Worm (Caenorhabditis elegans) whole organism, L4 larva: ENCODE data around the gene arrd-3.

Source experiments
- ceh-28 ChIP-seq: fragments of 150-350 bp; optimal IDR thresholded peaks from 2 replicates; lab custom pipeline; 2014; ENCODE audit warnings: missing biosample characterization, missing genetic modification reagents, missing genetic modification characterization
- ceh-82 ChIP-seq: sonication (generic microtip); optimal IDR thresholded peaks from 2 replicates; lab custom pipeline; 2017; ENCODE audit warnings: missing biosample characterization, missing genetic modification characterization
- ces-1 ChIP-seq: fragments of 150-350 bp; sonication (generic microtip); optimal IDR thresholded peaks from 4 replicates; lab custom pipeline; 2014; ENCODE audit warnings: missing biosample characterization, missing genetic modification reagents, missing genetic modification characterization
- dpl-1 ChIP-seq: fragments of 150-350 bp; optimal IDR thresholded peaks from 2 replicates; lab custom pipeline; 2014; ENCODE audit warnings: missing biosample characterization, missing genetic modification reagents, missing genetic modification characterization
- fkh-10 ChIP-seq: fragments of 150-350 bp; optimal IDR thresholded peaks from 2 replicates; lab custom pipeline; 2014; ENCODE audit warnings: missing biosample characterization, missing genetic modification reagents, missing genetic modification characterization
- lin-39 ChIP-seq: fragments of 150-350 bp; optimal IDR thresholded peaks from 2 replicates; lab custom pipeline; 2014; ENCODE audit warnings: missing biosample characterization, missing genetic modification reagents, missing genetic modification characterization
- nhr-111 ChIP-seq: fragments of 200-800 bp; sonication (Bioruptor generic); optimal IDR thresholded peaks from 2 replicates; lab custom pipeline; 2018; ENCODE audit warnings: mild to moderate bottlenecking, missing genetic modification characterization, missing compliant biosample characterization
- nhr-25 ChIP-seq: sonication (generic microtip); optimal IDR thresholded peaks from 2 replicates; lab custom pipeline; 2017; ENCODE audit warnings: missing genetic modification characterization, mild to moderate bottlenecking, missing compliant biosample characterization, antibody characterized with exemption, moderate library complexity, borderline replicate concordance; ENCODE audit not compliant: insufficient read depth
- nhr-28 ChIP-seq: fragments of 150-350 bp; optimal IDR thresholded peaks from 2 replicates; lab custom pipeline; 2014; ENCODE audit warnings: missing biosample characterization, missing genetic modification characterization
- pqm-1 ChIP-seq: sonication (generic microtip); optimal IDR thresholded peaks from 2 replicates; lab custom pipeline; 2017; ENCODE audit warnings: missing biosample characterization, missing genetic modification characterization
- unc-62 ChIP-seq, 3 experiments: fragments of 150-350 bp in 1 of 3; sonication (generic microtip); optimal IDR thresholded peaks in 2 of 3; peaks in 1 of 3; 1 replicate in 1 of 3; 2 replicates in 2 of 3; lab custom pipeline; 2014 to 2017; ENCODE audit warnings: missing biosample characterization in 3 of 3, missing genetic modification characterization in 3 of 3, missing genetic modification reagents in 3 of 3, missing genotype in 1 of 3
- ztf-11 ChIP-seq: fragments of 150-350 bp; optimal IDR thresholded peaks from 2 replicates; lab custom pipeline; 2014; ENCODE audit warnings: missing biosample characterization, missing genetic modification characterization

DNA sequence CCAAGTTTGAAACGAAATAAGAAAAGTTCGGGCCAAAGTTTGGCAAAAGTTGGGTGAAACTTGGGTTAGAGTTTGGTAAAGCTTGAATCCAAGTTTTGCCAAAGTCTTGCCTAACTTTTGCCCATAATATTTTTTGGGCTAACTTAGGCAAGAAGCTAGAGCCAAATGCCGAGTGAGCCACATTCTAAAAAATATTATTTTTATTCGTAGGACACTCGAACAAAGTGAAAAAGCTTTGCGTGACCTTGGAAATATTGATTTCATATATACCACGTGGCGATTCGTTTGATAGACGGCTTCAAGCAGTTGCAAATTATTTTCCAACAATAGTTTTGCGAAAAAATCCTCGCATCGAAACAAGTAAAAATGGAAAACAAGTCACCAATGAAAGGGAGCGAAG lies 8.5 kb upstream of the arrd-3 start, which contains the start of gene Y51B9A.5:
- TF ChIP-seq nhr-28 (tag; lab: Kevin White, UChicago) (no peak), fkh-10 (no peak), ceh-82 (no peak), dpl-1 (GFP tag; lab: Kevin White, UChicago) (no peak), unc-62 (GFP tag; optimal IDR thresholded peaks at IDR 0.05 in 1 of 2; lab: Kevin White, UChicago) (no peak), unc-62 (tag; optimal IDR thresholded peaks at IDR 0.05; lab: Kevin White, UChicago) (no peak), ceh-28 (no peak), lin-39 (no peak), ztf-11 (no peak), ces-1 (GFP tag; lab: Kevin White, UChicago) (no peak), nhr-111 (GFP tag; lab: Kevin White, UChicago) (no peak), nhr-25 (tag; lab: Kevin White, UChicago) (no peak), pqm-1 (no peak)
